Worm (Caenorhabditis elegans) whole organism, dauer: Measurements from ENCODE around the gene gld-3.

ENCODE experiments used
- unc-62 ChIP-seq: sonication (generic microtip); optimal IDR thresholded peaks from 2 replicates; lab custom pipeline; 2017; ENCODE audit warnings: missing biosample characterization, missing genetic modification reagents, missing genetic modification characterization

gld-3 gene

DNA sequence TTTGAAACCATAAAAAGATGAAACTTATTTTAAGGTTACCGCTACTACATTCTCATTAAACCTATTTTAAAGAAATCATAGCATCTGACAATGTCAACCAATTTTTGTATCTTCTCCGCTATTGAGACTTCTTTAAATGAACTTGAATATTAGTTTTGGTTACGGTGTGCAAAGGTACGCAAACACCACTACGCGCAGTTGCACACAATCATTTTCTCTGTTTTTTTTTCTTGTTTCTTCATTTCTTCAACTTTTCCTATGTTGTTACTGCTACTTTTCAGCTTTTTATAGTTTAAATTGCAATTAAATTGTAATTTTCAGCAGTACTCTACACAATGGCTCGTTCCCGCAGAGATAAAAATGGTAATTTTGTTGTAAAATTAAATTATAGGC is 20.8 kb upstream of the gld-3 start, which contains the start of gene F10E7.5:
Gene F10E7.5 (plus strand): TSS at position 322 of the 393 bp plus-strand sequence.
- TF ChIP-seq unc-62 (GFP tag; lab: Kevin White, UChicago), result no peak

DNA sequence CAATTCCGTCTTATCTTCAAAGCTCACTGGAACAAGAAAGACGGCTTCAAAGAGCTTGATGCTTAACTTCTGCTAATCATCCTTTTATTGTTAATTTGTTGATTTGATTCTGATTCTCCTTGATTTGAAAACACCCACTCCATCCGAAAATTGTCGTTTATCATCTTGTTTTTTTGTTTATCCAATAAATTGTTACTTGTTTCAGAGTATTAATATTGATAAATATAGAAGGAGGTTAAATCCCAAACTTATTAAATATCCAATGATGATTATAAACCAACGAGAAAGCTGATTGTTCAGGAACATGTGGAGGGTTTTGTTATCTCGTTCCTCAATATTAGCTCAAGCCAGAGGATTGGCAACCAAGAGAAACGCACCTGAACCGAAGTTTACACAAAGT is 19.7 kb upstream of the gld-3 start, which contains the start of gene F10E7.6:
Gene F10E7.6 (plus strand): TSS at position 301 of the 400 bp plus-strand sequence.
- no peak for TF ChIP-seq unc-62 (GFP tag; lab: Kevin White, UChicago)

DNA sequence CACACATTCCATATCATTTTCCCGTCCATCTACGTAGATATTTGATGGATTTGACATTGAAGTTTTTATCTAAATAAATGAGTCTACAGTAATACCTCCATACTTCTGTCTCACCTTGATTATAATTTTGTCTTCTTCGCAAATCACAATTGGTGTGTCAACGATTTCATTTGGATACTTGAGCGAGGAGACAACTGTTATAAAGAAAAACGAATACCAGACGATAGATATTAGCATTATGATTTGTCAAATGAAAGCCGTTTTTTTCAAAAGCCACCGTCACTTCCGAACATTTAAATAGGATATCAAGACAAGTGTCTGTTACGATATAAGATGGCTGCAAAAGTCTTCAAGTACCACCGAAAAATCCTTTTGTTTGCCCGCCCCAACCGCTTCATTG is 16.8 kb upstream of the gld-3 start, which contains the start of gene cutl-5:
Gene cutl-5 (minus strand): TSS at position 269 of the 400 bp plus-strand sequence.
- TF ChIP-seq unc-62 (GFP tag; lab: Kevin White, UChicago), result no peak

DNA sequence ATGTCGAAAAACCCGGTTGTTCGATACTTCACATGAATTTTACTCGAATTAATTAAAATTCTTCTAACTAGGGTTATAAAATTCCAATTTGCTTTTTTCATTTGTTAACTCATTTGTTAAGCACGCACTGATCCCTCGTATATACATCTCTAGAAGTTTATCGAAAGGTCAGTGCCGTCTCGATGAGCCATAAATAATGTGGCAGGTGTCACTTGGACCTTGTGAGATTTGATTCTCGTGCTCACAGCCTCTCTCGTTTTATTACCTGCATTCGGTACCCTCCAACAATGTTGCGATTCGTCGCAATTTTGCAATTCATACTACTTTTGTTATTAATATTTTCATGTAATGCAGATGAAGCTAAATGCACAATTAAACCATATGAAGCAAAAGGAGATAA is 16.1 kb upstream of the gld-3 start, which contains the start of gene spon-1:
Gene spon-1 (plus strand): TSS at position 208 of the 400 bp plus-strand sequence.
- no peak for TF ChIP-seq unc-62 (GFP tag; lab: Kevin White, UChicago)

DNA sequence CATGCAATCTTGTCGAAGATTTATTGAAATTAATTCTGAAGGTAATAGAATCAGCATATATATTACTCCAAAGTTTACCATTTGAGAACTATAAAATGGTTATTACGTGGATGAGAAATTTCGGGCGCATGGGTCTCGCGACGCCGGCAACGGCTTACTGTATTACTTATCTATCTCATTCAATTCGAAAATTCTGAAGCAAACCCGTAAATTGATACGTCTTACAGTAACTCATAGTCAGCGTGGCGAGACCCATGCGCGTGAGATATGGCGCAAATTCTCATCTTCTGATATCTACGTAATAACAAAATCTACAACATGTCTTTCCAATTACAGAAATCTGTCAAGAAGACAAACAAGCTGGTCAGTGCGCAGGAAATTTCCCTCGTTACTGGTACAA is 12.9 kb upstream of the gld-3 start:
- no peak for TF ChIP-seq unc-62 (GFP tag; lab: Kevin White, UChicago)

DNA sequence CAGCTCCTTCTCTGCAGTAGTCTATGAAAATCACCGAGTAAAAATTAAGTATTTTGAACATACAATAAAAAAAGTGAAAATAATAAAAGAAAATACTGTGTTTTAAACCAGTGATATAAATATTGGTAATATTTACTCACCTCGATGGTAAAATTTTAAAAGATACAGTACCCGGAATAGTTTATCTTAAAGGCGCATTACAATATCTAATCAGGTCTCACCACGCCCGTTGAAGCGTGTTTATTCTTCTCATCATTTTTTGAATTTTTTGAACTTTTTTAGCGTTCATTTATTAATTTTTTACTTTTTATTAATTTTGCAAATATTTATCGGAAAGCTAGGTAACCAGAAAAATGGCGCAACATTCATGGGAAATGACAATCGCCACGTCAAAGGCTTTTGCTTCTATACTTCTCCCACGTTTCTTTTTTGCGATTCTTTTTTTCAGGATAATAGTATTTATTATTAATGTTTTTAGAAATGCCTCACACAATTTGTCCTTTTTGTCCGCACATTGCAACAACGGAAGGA is 10.6 kb upstream of the gld-3 start, which contains the start of gene F10E7.2:
Gene F10E7.2 (plus strand): TSS at position 481 of the 531 bp plus-strand sequence.
- no peak for TF ChIP-seq unc-62 (GFP tag; lab: Kevin White, UChicago)

DNA sequence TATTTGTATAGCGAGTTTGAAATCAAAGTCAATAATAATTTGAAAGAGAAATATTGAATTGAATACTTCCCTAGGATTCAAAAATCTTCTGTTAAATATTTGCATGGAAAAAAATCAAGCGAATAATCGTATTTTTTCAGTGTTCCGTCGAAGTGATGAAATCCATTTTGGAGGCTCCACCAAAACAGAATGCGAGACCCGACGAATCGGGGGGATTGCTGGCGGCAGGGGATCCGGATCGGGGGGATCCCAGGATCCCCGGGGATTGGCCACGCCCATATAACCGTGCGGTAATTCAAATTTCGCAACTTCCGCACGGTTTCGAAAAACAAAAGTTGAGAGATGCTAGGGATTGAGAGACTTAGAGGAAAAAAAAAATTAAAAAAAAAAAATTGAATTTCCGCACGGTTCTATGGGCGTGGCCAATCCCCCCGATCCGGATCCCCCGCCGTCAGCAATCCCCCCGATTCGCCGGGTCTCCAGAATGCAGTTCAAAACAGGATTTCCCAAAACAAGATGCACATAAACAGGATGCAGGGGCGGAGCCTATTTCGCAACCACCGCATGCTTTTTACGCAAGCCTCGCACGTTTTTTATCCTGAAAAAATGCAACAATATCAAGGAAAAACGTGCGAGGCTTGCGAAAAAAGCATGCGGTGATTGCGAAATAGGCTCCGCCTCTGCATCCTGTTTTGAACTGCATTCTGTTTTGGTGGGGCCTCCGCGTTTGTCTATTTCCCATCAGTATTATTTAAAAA is 9.6 kb upstream of the gld-3 start, which contains the start of gene F10E7.11:
Gene F10E7.11 (minus strand): TSS at position 232 of the 758 bp plus-strand sequence.
- no peak for TF ChIP-seq unc-62 (GFP tag; lab: Kevin White, UChicago)

DNA sequence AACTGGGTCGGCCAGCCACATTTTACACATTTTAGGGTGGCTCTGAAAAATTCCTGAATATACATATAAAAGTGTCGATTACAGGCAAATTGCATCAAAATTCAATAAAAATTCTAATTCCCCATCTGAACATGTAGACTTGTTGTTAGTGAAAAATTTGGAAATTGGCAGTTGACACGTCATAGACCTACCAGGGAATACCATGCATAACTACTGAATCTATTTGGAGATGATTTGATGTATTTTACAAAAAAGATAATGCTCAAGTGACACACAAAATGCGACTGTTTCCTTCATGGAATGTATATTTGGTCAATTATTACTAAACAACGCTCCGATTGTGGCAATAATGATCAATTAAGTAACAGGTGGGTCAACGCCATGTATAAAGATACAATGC is 6.0 kb upstream of the gld-3 start, which contains the start of gene F10E7.1:
Gene F10E7.1 (plus strand): TSS at position 301 of the 400 bp plus-strand sequence.
- no peak for TF ChIP-seq unc-62 (GFP tag; lab: Kevin White, UChicago)

DNA sequence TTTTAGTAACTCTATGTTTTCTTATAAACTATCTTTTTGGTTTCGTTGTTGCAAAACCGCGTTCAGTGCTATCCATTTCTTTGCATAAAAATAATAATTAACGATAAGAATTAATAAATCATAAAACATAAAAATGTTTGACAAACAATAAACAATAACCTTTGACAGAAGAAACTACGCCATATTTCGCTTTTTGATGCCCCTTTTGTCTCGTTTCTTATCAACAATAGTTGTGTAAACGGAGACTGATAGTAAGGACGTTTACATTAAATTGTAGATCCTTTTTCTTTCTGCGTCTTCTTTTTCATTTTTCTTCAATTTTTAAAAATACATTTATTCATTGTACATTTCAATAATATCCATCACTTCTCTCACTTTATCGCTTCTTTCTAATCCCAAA is 6.6 kb downstream of the gld-3 start:
- TF ChIP-seq unc-62 (GFP tag; lab: Kevin White, UChicago), result no peak

DNA sequence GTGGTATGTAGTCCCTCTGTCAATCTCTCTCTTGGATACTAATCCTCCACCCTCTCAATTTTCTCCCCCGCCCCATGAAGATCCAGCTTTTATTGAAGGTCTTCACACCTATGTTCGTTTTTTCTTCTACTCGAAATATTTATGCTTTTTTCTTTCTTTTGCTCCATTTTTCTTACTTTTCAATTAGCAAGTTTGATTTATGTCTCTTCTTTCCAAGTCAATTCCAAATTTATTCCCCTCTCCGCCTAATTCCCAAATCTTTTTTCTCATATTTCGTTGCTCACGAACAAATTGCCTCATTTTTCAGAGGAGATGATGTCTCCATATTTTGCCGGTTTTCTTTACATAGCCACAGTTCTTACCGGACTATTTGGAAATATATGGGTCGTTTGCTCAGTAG is 11.9 kb downstream of the gld-3 start, which contains the start of gene npr-31:
Gene npr-31 (plus strand): TSS at position 301 of the 400 bp plus-strand sequence.
- TF ChIP-seq unc-62 (GFP tag; lab: Kevin White, UChicago), result no peak

DNA sequence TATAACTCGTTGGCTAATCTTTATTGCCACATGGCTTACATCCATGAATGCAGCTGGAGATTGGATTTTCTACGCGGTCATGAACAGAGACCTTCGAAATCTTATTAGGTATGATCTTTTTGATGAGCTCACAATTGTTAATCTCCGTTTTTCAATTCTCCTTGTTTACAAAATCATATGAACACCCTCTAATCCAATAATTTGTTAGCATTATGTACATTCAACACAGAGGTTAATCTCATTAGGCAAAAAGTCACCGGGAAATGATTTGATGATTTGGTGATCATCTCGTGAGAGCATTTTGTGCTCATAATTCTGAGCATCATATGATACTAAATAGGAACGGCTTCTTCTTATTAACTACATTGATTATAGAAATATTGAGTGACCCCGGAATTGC is 13.8 kb downstream of the gld-3 start:
- TF ChIP-seq unc-62 (GFP tag; lab: Kevin White, UChicago), result no peak

DNA sequence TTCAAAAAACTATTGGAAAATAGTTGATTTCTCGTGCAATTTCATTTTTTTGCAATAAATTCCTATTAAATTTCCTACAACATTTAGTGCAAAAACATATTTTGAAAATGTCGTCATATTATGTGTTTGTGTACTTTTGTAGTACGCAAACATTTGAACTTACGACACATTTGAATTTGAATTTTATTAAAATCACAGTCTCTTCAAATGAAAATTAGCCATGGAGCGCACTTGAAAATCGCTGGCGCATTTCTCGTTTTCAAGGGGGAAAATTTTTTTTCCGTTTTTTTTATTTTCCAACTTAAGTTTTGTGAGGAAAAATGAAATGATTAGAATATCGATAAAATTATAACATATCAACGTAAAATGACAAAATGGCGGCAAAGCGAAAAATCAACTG is 15.1 kb downstream of the gld-3 start:
- no peak for TF ChIP-seq unc-62 (GFP tag; lab: Kevin White, UChicago)

DNA sequence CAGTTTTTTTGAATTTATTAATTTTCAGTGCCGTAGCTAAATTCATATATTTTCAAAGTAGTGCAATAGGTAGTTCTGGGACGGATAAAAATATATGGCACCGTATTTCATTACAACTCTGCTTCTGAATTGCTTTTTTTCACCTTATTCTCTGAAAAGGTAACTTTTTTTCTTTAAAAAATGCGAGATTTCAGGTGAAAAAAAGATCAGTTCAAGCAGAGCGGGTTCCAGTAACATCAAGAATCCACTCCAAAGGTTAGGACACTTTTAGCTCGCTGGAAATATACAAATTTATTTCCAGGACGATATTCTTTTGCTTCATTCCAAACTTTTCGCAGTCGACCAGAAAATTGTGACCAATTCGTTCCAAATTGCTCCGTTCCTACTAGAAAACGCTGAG is 15.7 kb downstream of the gld-3 start, which contains the start of gene T07F8.1:
Gene T07F8.1 (plus strand): TSS at position 301 of the 400 bp plus-strand sequence.
- TF ChIP-seq unc-62 (GFP tag; lab: Kevin White, UChicago), result no peak

DNA sequence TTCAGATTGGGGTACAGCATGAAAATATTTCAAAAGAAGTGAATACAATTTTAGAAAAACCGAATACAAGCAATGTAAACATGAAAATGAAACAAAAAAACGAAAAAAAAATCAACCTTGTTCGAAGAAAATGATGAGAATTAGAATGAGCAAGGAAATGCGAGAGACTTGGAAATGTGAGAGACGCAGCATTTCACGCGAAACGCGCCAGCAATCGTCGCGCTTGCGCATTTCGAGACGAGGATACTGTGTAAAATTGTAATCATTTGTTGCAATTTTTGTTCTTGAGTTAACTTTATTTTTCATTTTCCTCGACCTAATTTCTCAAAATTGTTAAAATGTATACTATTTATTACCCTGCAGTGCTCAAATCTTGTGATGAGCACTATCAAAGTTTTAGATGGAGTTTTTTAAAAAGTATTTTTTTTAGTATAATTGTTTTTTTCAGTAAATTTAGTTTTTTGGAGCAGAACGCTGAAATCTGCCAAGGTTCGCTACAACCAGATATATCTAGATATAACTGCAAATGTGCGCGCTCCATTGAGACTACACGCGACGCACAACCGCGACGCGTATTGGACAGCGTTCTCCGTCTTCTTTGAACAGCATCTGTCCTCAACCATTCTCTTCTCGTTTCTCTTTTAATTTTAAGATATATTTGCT is 19.7 kb downstream of the gld-3 start, which contains the start of gene fust-1:
Gene fust-1 (plus strand): TSS at position 613 of the 663 bp plus-strand sequence.
- TF ChIP-seq unc-62 (GFP tag; lab: Kevin White, UChicago), result no peak

DNA sequence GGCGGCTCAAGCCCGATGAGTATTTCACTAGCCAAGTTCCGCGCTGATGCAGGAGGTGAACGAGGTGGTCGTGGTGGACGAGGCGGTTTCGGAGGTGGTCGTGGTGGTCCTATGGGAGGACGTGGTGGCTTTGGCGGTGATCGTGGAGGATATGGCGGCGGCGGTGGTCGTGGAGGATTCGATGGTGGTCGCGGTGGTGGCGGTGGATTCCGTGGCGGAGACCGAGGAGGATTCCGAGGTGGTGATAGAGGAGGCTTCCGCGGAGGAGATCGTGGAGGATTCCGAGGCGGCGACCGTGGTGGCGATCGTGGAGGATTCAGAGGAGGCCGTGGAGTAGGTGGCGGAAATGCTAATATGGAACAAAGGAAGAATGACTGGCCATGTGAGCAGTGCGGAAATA is 22.3 kb downstream of the gld-3 start:
- no peak for TF ChIP-seq unc-62 (GFP tag; lab: Kevin White, UChicago)

DNA sequence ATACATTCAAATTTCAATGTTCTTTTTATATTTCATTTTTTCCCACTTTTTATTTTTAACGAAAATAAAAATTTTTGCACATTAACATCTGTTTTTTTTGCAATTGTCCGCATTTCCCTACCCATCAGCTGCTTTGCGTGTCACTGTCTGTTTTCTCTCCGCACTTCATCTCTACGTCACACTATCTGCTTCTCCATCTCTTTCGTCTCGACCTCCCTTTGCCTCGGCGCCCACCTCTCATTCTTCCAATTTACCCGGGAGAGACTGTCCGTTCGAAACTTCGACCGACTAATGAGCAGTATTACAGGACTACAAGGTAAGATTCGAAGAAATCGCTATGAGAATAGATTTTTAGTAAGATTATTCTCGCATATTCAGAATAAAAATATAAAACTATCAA is 22.9 kb downstream of the gld-3 start, which contains the start of gene C27H5.2:
Gene C27H5.2 (plus strand): TSS at position 190 of the 400 bp plus-strand sequence.
- TF ChIP-seq unc-62 (GFP tag; lab: Kevin White, UChicago), result no peak
